Fruit fly (Drosophila melanogaster) S2 (cell line): ENCODE results near the gene Ten-m.

Experiments
- CG8478 ChIP-seq: fragments of >200 bp; optimal IDR thresholded peaks from 2 replicates; lab custom pipeline; 2018
- CTCF ChIP-seq, 2 experiments: fragments of >200 bp; optimal IDR thresholded peaks; 2 replicates each; lab custom pipeline; 2018

Ten-m gene

dm6 chr3L:22399906-22400655 lies 7.6 kb downstream of the Ten-m start:
- TF ChIP-seq CG8478 (lab: Kevin White, UChicago) (no peak), CTCF (optimal IDR thresholded peaks at IDR 0.05; lab: Kevin White, UChicago) (no peak)

dm6 chr3L:22398643-22399042 lies 9.0 kb downstream of the Ten-m start:
- no peak for TF ChIP-seq CG8478 (lab: Kevin White, UChicago)
- no peak for TF ChIP-seq CTCF (optimal IDR thresholded peaks at IDR 0.05; lab: Kevin White, UChicago)

dm6 chr3L:22396561-22396960 lies 11.1 kb downstream of the Ten-m start:
- TF ChIP-seq CTCF (optimal IDR thresholded peaks at IDR 0.05; lab: Kevin White, UChicago) (no peak), CG8478 (lab: Kevin White, UChicago) (no peak)

- TF ChIP-seq CG8478 (lab: Kevin White, UChicago) (no peak), CTCF (optimal IDR thresholded peaks at IDR 0.05; lab: Kevin White, UChicago) (no peak)
Measured at dm6 chr3L:22394377-22394776, 13.3 kb downstream of the Ten-m start.

- TF ChIP-seq CG8478 (lab: Kevin White, UChicago) (no peak), CTCF (optimal IDR thresholded peaks at IDR 0.05; lab: Kevin White, UChicago) (no peak)
Measured at dm6 chr3L:22392990-22393389, 14.7 kb downstream of the Ten-m start.

- TF ChIP-seq CG8478 (lab: Kevin White, UChicago) (no peak), CTCF (optimal IDR thresholded peaks at IDR 0.05; lab: Kevin White, UChicago) (no peak)
Measured at dm6 chr3L:22390179-22390728, 17.4 kb downstream of the Ten-m start.

- TF ChIP-seq CG8478 (lab: Kevin White, UChicago) (no peak), CTCF (optimal IDR thresholded peaks at IDR 0.05; lab: Kevin White, UChicago) (no peak)
Measured at dm6 chr3L:22389074-22389481, 18.6 kb downstream of the Ten-m start.

dm6 chr3L:22378769-22379168 lies 28.9 kb downstream of the Ten-m start:
- no peak for TF ChIP-seq CTCF (optimal IDR thresholded peaks at IDR 0.05; lab: Kevin White, UChicago)
- no peak for TF ChIP-seq CG8478 (lab: Kevin White, UChicago)

- TF ChIP-seq CG8478 (lab: Kevin White, UChicago) = no peak
- no peak for TF ChIP-seq CTCF (optimal IDR thresholded peaks at IDR 0.05; lab: Kevin White, UChicago)
Measured at dm6 chr3L:22377484-22377883, 30.2 kb downstream of the Ten-m start.

dm6 chr3L:22376783-22377182 lies 30.9 kb downstream of the Ten-m start:
- TF ChIP-seq CG8478 (lab: Kevin White, UChicago) (no peak), CTCF (optimal IDR thresholded peaks at IDR 0.05; lab: Kevin White, UChicago) (no peak)

dm6 chr3L:22372347-22372974 lies 35.2 kb downstream of the Ten-m start:
- TF ChIP-seq CG8478 (lab: Kevin White, UChicago) (no peak), CTCF (optimal IDR thresholded peaks at IDR 0.05; lab: Kevin White, UChicago) (no peak)

- TF ChIP-seq CG8478 (lab: Kevin White, UChicago) = no peak
- TF ChIP-seq CTCF (optimal IDR thresholded peaks at IDR 0.05; lab: Kevin White, UChicago) = no peak
Measured at dm6 chr3L:22369467-22370018, 38.1 kb downstream of the Ten-m start.

dm6 chr3L:22366942-22367341 lies 40.7 kb downstream of the Ten-m start:
- TF ChIP-seq CG8478 (lab: Kevin White, UChicago) = no peak
- TF ChIP-seq CTCF (optimal IDR thresholded peaks at IDR 0.05; lab: Kevin White, UChicago) = no peak

- TF ChIP-seq CTCF (optimal IDR thresholded peaks at IDR 0.05; lab: Kevin White, UChicago) (no peak), CG8478 (lab: Kevin White, UChicago) (no peak)
Measured at dm6 chr3L:22364345-22364744, 43.3 kb downstream of the Ten-m start.

dm6 chr3L:22352634-22353033 lies 55.0 kb downstream of the Ten-m start:
- no peak for TF ChIP-seq CTCF (optimal IDR thresholded peaks at IDR 0.05; lab: Kevin White, UChicago)
